Fruit fly (Drosophila melanogaster): ENCODE results near the gene CG42266.

The CG42266 gene

dm6 chr2L:16352585-16353580 is 12.7 kb upstream of the CG42266 start, which contains the start of the genes Hyls1, chif and CG4455 (continued):
- TF ChIP-seq CG7745 (tag; optimal IDR thresholded peaks at IDR 0.05) (no peak), MBD-R2 (GFP tag; IDR thresholded peaks at IDR 0.05) (no peak; the same call in none of the 2 replicates), Hey (tag; optimal IDR thresholded peaks at IDR 0.05) (no peak), Atf6 (GFP tag; IDR thresholded peaks at IDR 0.05) (no peak), zf30C (GFP tag; optimal IDR thresholded peaks at IDR 0.05) (no peak), Rfx (GFP tag; IDR thresholded peaks at IDR 0.05) (peak; percentile 67), CG10979 (tag; optimal IDR thresholded peaks at IDR 0.05) (no peak), Dip2 (GFP tag; IDR thresholded peaks at IDR 0.05) (no peak), cato (GFP tag; optimal IDR thresholded peaks at IDR 0.05; ENCODE audit: borderline replicate concordance) (no peak), CG9727 (GFP tag; optimal IDR thresholded peaks at IDR 0.05) (peak; percentile 66), CG5180 (GFP tag; optimal IDR thresholded peaks at IDR 0.05) (peak; percentile 25), CG8478 (optimal IDR thresholded peaks at IDR 0.05) (no peak), Ptx1 (GFP tag; IDR thresholded peaks at IDR 0.05) (peak; percentile 20; the same call in 1 of the 2 replicates), fd102C (GFP tag; optimal IDR thresholded peaks at IDR 0.05) (no peak), CG43689 (GFP tag; IDR thresholded peaks at IDR 0.05) (no peak), Doc2 (GFP tag; IDR thresholded peaks at IDR 0.05) (no peak), insv (GFP tag; optimal IDR thresholded peaks at IDR 0.05) (no peak), CG7556 (GFP tag; optimal IDR thresholded peaks at IDR 0.05) (no peak), CG17359 (tag; optimal IDR thresholded peaks at IDR 0.05) (no peak), ken (GFP tag; IDR thresholded peaks at IDR 0.05) (no peak), crc (GFP tag; optimal IDR thresholded peaks at IDR 0.05) (no peak), sima (GFP tag; optimal IDR thresholded peaks at IDR 0.05) (no peak), chinmo (GFP tag; IDR thresholded peaks at IDR 0.05; ENCODE audit: partially characterized antibody) (0 out of 4 replicates have a peak, but pooled peaks have one; percentile 12), chm (GFP tag; IDR thresholded peaks at IDR 0.05) (no peak), Med (GFP tag) (peak; percentile 67), kah (GFP tag; optimal IDR thresholded peaks at IDR 0.05) (no peak), CG32772 (GFP tag; IDR thresholded peaks at IDR 0.05) (no peak), Nf-YA (GFP tag; IDR thresholded peaks at IDR 0.05) (no peak), eve (GFP tag; optimal IDR thresholded peaks at IDR 0.05) (peak in 1 of 2 experiments; percentile 66), CG5953 (GFP tag; IDR thresholded peaks at IDR 0.05) (no peak), NK7.1 (GFP tag; optimal IDR thresholded peaks at IDR 0.05) (no peak), schlank (tag; optimal IDR thresholded peaks at IDR 0.05) (no peak), CG10267 (tag; optimal IDR thresholded peaks at IDR 0.05) (peak; percentile 67), CG34376 (GFP tag; optimal IDR thresholded peaks at IDR 0.05) (no peak), CG31365 (tag; optimal IDR thresholded peaks at IDR 0.05) (no peak), Oli (tag; optimal IDR thresholded peaks at IDR 0.05) (no peak), Hsf (GFP tag; optimal IDR thresholded peaks at IDR 0.05) (no peak), CG10147 (GFP tag; optimal IDR thresholded peaks at IDR 0.05) (peak; percentile 41), maf-S (GFP tag; optimal IDR thresholded peaks at IDR 0.05) (no peak), vvl (GFP tag; IDR thresholded peaks at IDR 0.05) (no peak), E2f1 (GFP tag; IDR thresholded peaks at IDR 0.05) (no peak), trem (tag; optimal IDR thresholded peaks at IDR 0.05) (peak; percentile 81), CG9797 (GFP tag; optimal IDR thresholded peaks at IDR 0.05) (peak; percentile 41), CG33557 (GFP tag; optimal IDR thresholded peaks at IDR 0.05) (peak; percentile 27), cad (GFP tag; optimal IDR thresholded peaks at IDR 0.05) (no peak), fd96Cb (tag; optimal IDR thresholded peaks at IDR 0.05) (no peak), Elba2 (GFP tag; optimal IDR thresholded peaks at IDR 0.05) (no peak), lab (GFP tag; optimal IDR thresholded peaks at IDR 0.05) (peak; percentile 29), gcm2 (GFP tag; optimal IDR thresholded peaks at IDR 0.05) (no peak)

Measured in whole organism, embryonic.